Worm (Caenorhabditis elegans): Measurements from ENCODE around the gene F31E9.3.
A peak's percentile ranks its signal among the peaks of the same experiment; 100 is the strongest.

The F31E9.3 gene

ce11 chrV:17339349-17339748 lies 17.0 kb downstream of the F31E9.3 start:
- no peak for TF ChIP-seq Y116A8C.19 (tag; optimal IDR thresholded peaks at IDR 0.05; ENCODE audit: borderline replicate concordance)
- peak; percentile 56 for TF ChIP-seq elt-2 (tag; optimal IDR thresholded peaks at IDR 0.05)

ce11 chrV:17344876-17345275 lies 22.5 kb downstream of the F31E9.3 start, which contains the start of the genes fbxa-188 and fbxa-189:
Gene fbxa-188 (minus strand): TSS chrV:17344926.
Gene fbxa-189 (plus strand): TSS chrV:17345214.
- TF ChIP-seq nhr-11 (tag; optimal IDR thresholded peaks at IDR 0.05) (no peak), elt-2 (tag; optimal IDR thresholded peaks at IDR 0.05) (peak; percentile 31)

- no peak for TF ChIP-seq lin-13 (GFP tag; optimal IDR thresholded peaks at IDR 0.05)
- TF ChIP-seq hpl-2 (GFP tag; optimal IDR thresholded peaks at IDR 0.05) = no peak
- no peak for TF ChIP-seq lsy-2 (tag; optimal IDR thresholded peaks at IDR 0.05)
- TF ChIP-seq egl-27 (tag; optimal IDR thresholded peaks at IDR 0.05) = no peak
Measured at ce11 chrV:17347602-17348001, 25.2 kb downstream of the F31E9.3 start, which contains the start of gene skr-5. Gene skr-5 (plus strand): TSS chrV:17347902.

- TF ChIP-seq skn-1 (tag; optimal IDR thresholded peaks at IDR 0.05) (no peak), elt-3 (tag; optimal IDR thresholded peaks at IDR 0.05) (no peak), ceh-82 (tag; optimal IDR thresholded peaks at IDR 0.05) (no peak), snu-23 (GFP tag; optimal IDR thresholded peaks at IDR 0.05) (no peak), efl-3 (GFP tag; optimal IDR thresholded peaks at IDR 0.05) (no peak), sup-37 (GFP tag; optimal IDR thresholded peaks at IDR 0.05) (no peak), nhr-84 (tag; optimal IDR thresholded peaks at IDR 0.05) (no peak), pqm-1 (tag; optimal IDR thresholded peaks at IDR 0.05) (no peak), hpl-2 (GFP tag; optimal IDR thresholded peaks at IDR 0.05) (no peak), aha-1 (tag; optimal IDR thresholded peaks at IDR 0.05) (no peak), mep-1 (tag; optimal IDR thresholded peaks at IDR 0.05) (no peak), lir-3 (tag; optimal IDR thresholded peaks at IDR 0.05; ENCODE audit: poor library complexity) (no peak)
Measured at ce11 chrV:17350093-17350492, 27.7 kb downstream of the F31E9.3 start, which contains the start of gene lsy-27. Gene lsy-27 (minus strand): TSS chrV:17350193.

- peak; percentile 78 for TF ChIP-seq elt-2 (tag; optimal IDR thresholded peaks at IDR 0.05)
- peak; percentile 51 for TF ChIP-seq pqm-1 (tag; optimal IDR thresholded peaks at IDR 0.05)
- no peak for TF ChIP-seq unc-98 (GFP tag; IDR thresholded peaks at IDR 0.05)
Measured at ce11 chrV:17352827-17353373, 30.5 kb downstream of the F31E9.3 start, which contains the start of the genes fbxa-134 and F47H4.2. Gene fbxa-134 (minus strand): TSS chrV:17352870. Gene F47H4.2 (plus strand): TSS chrV:17353323.

All from whole organism, L1 larva.